Worm (Caenorhabditis elegans): ENCODE results near the gene C30H6.12.

The C30H6.12 gene

ce11 chrIV:17383046-17383445 lies at the start of gene C30H6.12:
Gene C30H6.12, plus strand, starts transcription at chrIV:17383346.
- no peak for TF ChIP-seq aly-1 (tag; optimal IDR thresholded peaks at IDR 0.05)
- TF ChIP-seq tbx-11 (GFP tag; IDR thresholded peaks at IDR 0.05): no peak

- no peak for TF ChIP-seq hnd-1 (tag; optimal IDR thresholded peaks at IDR 0.05)
- no peak for TF ChIP-seq ama-1 (optimal IDR thresholded peaks at IDR 0.05)
- TF ChIP-seq scrt-1 (GFP tag; IDR thresholded peaks at IDR 0.05): no peak
- no peak for TF ChIP-seq sea-1 (GFP tag; conservative IDR thresholded peaks at IDR 0.05)
These were observed 49.4 kb upstream of the C30H6.12 start, which contains the start of gene C49C3.15 for ce11 chrIV:17333542-17334281. Gene C49C3.15, plus strand, starts transcription at chrIV:17334231.

ce11 chrIV:17335031-17335430 lies 48.1 kb upstream of the C30H6.12 start, which contains the start of gene C49C3.8:
Gene C49C3.8, plus strand, starts transcription at chrIV:17335203.
- no peak for TF ChIP-seq ceh-13 (GFP tag; optimal IDR thresholded peaks at IDR 0.05)
- no peak for TF ChIP-seq B0310.2 (tag; optimal IDR thresholded peaks at IDR 0.05)
- no peak for TF ChIP-seq tbx-11 (GFP tag; IDR thresholded peaks at IDR 0.05)
- TF ChIP-seq tra-4 (tag; optimal IDR thresholded peaks at IDR 0.05): no peak

- no peak for TF ChIP-seq tra-4 (tag; optimal IDR thresholded peaks at IDR 0.05)
- no peak for TF ChIP-seq B0310.2 (tag; optimal IDR thresholded peaks at IDR 0.05)
- no peak for TF ChIP-seq aly-1 (tag; optimal IDR thresholded peaks at IDR 0.05)
- no peak for TF ChIP-seq ceh-13 (GFP tag; optimal IDR thresholded peaks at IDR 0.05)
- no peak for TF ChIP-seq sea-1 (GFP tag; conservative IDR thresholded peaks at IDR 0.05)
- no peak for TF ChIP-seq hmbx-1 (tag; optimal IDR thresholded peaks at IDR 0.05)
- TF ChIP-seq pes-1 (GFP tag; IDR thresholded peaks at IDR 0.05): no peak
- TF ChIP-seq tbx-11 (GFP tag; IDR thresholded peaks at IDR 0.05): no peak
- no peak for TF ChIP-seq ets-7 (tag; optimal IDR thresholded peaks at IDR 0.05)
- TF ChIP-seq ama-1 (optimal IDR thresholded peaks at IDR 0.05): no peak
- TF ChIP-seq F13C5.2 (tag; optimal IDR thresholded peaks at IDR 0.05): no peak
- no peak for TF ChIP-seq ceh-36 (tag; optimal IDR thresholded peaks at IDR 0.05)
- TF ChIP-seq tbx-37 (GFP tag; conservative IDR thresholded peaks at IDR 0.05): no peak
- TF ChIP-seq flt-1 (GFP tag; IDR thresholded peaks at IDR 0.05): no peak
- no peak for TF ChIP-seq scrt-1 (GFP tag; IDR thresholded peaks at IDR 0.05)
- no peak for TF ChIP-seq hmg-4 (GFP tag; optimal IDR thresholded peaks at IDR 0.05)
- TF ChIP-seq hnd-1 (tag; optimal IDR thresholded peaks at IDR 0.05): no peak
These were observed 44.1 kb upstream of the C30H6.12 start, which contains the start of gene C49C3.10 for ce11 chrIV:17338920-17339510. Gene C49C3.10, minus strand, starts transcription at chrIV:17338970.

ce11 chrIV:17341033-17341432 lies 42.1 kb upstream of the C30H6.12 start:
- TF ChIP-seq ets-7 (tag; optimal IDR thresholded peaks at IDR 0.05) (no peak), ama-1 (optimal IDR thresholded peaks at IDR 0.05) (no peak), sea-1 (GFP tag; conservative IDR thresholded peaks at IDR 0.05) (no peak), tbx-11 (GFP tag; IDR thresholded peaks at IDR 0.05) (no peak), ceh-36 (tag; optimal IDR thresholded peaks at IDR 0.05) (no peak), scrt-1 (GFP tag; IDR thresholded peaks at IDR 0.05) (no peak)

ce11 chrIV:17342179-17342578 lies 41.0 kb upstream of the C30H6.12 start, which contains the start of gene C49C3.9:
Gene C49C3.9, minus strand, starts transcription at chrIV:17342314.
- TF ChIP-seq pes-1 (GFP tag; IDR thresholded peaks at IDR 0.05): no peak
- TF ChIP-seq ceh-13 (GFP tag; optimal IDR thresholded peaks at IDR 0.05): no peak
- no peak for TF ChIP-seq tra-4 (tag; optimal IDR thresholded peaks at IDR 0.05)
- TF ChIP-seq sea-1 (GFP tag; conservative IDR thresholded peaks at IDR 0.05): no peak
- no peak for TF ChIP-seq hnd-1 (tag; optimal IDR thresholded peaks at IDR 0.05)
- no peak for TF ChIP-seq ama-1 (optimal IDR thresholded peaks at IDR 0.05)
- TF ChIP-seq tbx-37 (GFP tag; conservative IDR thresholded peaks at IDR 0.05): no peak
- TF ChIP-seq aly-1 (tag; optimal IDR thresholded peaks at IDR 0.05): no peak
- no peak for TF ChIP-seq F13C5.2 (tag; optimal IDR thresholded peaks at IDR 0.05)

- no peak for TF ChIP-seq tra-4 (tag; optimal IDR thresholded peaks at IDR 0.05)
- no peak for TF ChIP-seq flt-1 (GFP tag; IDR thresholded peaks at IDR 0.05)
- TF ChIP-seq B0310.2 (tag; optimal IDR thresholded peaks at IDR 0.05): no peak
- no peak for TF ChIP-seq ceh-13 (GFP tag; optimal IDR thresholded peaks at IDR 0.05)
- TF ChIP-seq scrt-1 (GFP tag; IDR thresholded peaks at IDR 0.05): no peak
- TF ChIP-seq hmbx-1 (tag; optimal IDR thresholded peaks at IDR 0.05): no peak
- TF ChIP-seq ceh-36 (tag; optimal IDR thresholded peaks at IDR 0.05): no peak
- no peak for TF ChIP-seq aly-1 (tag; optimal IDR thresholded peaks at IDR 0.05)
- no peak for TF ChIP-seq tbx-37 (GFP tag; conservative IDR thresholded peaks at IDR 0.05)
These were observed 40.5 kb upstream of the C30H6.12 start, which contains the start of gene C49C3.21 for ce11 chrIV:17342667-17343066. Gene C49C3.21, plus strand, starts transcription at chrIV:17342967.

ce11 chrIV:17343482-17343881 lies 39.7 kb upstream of the C30H6.12 start, which contains the start of gene C49C3.11:
Gene C49C3.11, plus strand, starts transcription at chrIV:17343782.
- TF ChIP-seq pes-1 (GFP tag; IDR thresholded peaks at IDR 0.05) (no peak), tbx-37 (GFP tag; conservative IDR thresholded peaks at IDR 0.05) (no peak), F13C5.2 (tag; optimal IDR thresholded peaks at IDR 0.05) (no peak), tra-4 (tag; optimal IDR thresholded peaks at IDR 0.05) (no peak), ama-1 (optimal IDR thresholded peaks at IDR 0.05) (no peak), flt-1 (GFP tag; IDR thresholded peaks at IDR 0.05) (no peak), hmg-4 (GFP tag; optimal IDR thresholded peaks at IDR 0.05) (no peak)

All from whole organism, early embryonic.